Worm (Caenorhabditis elegans): ENCODE results near the gene K02D10.8.

K02D10.8 gene

ce11 chrIII:8786077-8786476 lies at the start of gene K02D10.8:
TSS of gene K02D10.8 (plus strand) at chrIII:8786377.
- no peak for TF ChIP-seq lin-13 (GFP tag; optimal IDR thresholded peaks at IDR 0.05)
- no peak for TF ChIP-seq ztf-11 (tag; optimal IDR thresholded peaks at IDR 0.05)

ce11 chrIII:8737391-8737790 lies 48.8 kb upstream of the K02D10.8 start:
- no peak for TF ChIP-seq sma-3 (GFP tag; optimal IDR thresholded peaks at IDR 0.05)
- peak; percentile 12 for TF ChIP-seq C34F6.9 (tag; optimal IDR thresholded peaks at IDR 0.05)
- no peak for TF ChIP-seq nhr-77 (tag; optimal IDR thresholded peaks at IDR 0.05)
- no peak for TF ChIP-seq R02D3.7 (tag; optimal IDR thresholded peaks at IDR 0.05)

- no peak for TF ChIP-seq gmeb-1 (tag; optimal IDR thresholded peaks at IDR 0.05)
- TF ChIP-seq unc-39 (tag; optimal IDR thresholded peaks at IDR 0.05) = no peak
- no peak for TF ChIP-seq C34F6.9 (tag; optimal IDR thresholded peaks at IDR 0.05)
Observed at ce11 chrIII:8738289-8738688, 47.9 kb upstream of the K02D10.8 start.

ce11 chrIII:8739126-8739525 lies 47.1 kb upstream of the K02D10.8 start:
- TF ChIP-seq mab-5 (tag; optimal IDR thresholded peaks at IDR 0.05) = no peak
- no peak for TF ChIP-seq ztf-11 (tag; optimal IDR thresholded peaks at IDR 0.05)
- peak; percentile 47 for TF ChIP-seq blmp-1 (tag; optimal IDR thresholded peaks at IDR 0.05; ENCODE audit: insufficient read depth)
- TF ChIP-seq nhr-12 (tag; optimal IDR thresholded peaks at IDR 0.05) = no peak
- TF ChIP-seq fos-1 (tag; optimal IDR thresholded peaks at IDR 0.05) = peak; percentile 95
- TF ChIP-seq mdl-1 (tag; optimal IDR thresholded peaks at IDR 0.05) = peak; percentile 46 to 78
- TF ChIP-seq sem-4 (tag; optimal IDR thresholded peaks at IDR 0.05) = peak; percentile 23
- peak; percentile 73 for TF ChIP-seq gmeb-1 (tag; optimal IDR thresholded peaks at IDR 0.05)
- TF ChIP-seq nhr-129 (tag; optimal IDR thresholded peaks at IDR 0.05) = peak; percentile 37
- peak; percentile 88 for TF ChIP-seq nhr-25 (tag; optimal IDR thresholded peaks at IDR 0.05)
- peak; percentile 79 for TF ChIP-seq sma-3 (GFP tag; optimal IDR thresholded peaks at IDR 0.05)
- peak; percentile 75 for TF ChIP-seq nhr-21 (tag; optimal IDR thresholded peaks at IDR 0.05)
- TF ChIP-seq sma-9 (GFP tag; optimal IDR thresholded peaks at IDR 0.05) = peak; percentile 95
- TF ChIP-seq sma-9 (tag; optimal IDR thresholded peaks at IDR 0.05) = no peak
- no peak for TF ChIP-seq skn-1 (tag; optimal IDR thresholded peaks at IDR 0.05)
- TF ChIP-seq lsy-2 (tag; optimal IDR thresholded peaks at IDR 0.05) = peak in 1 of 2 experiments; percentile 32
- no peak for TF ChIP-seq dmd-4 (tag; optimal IDR thresholded peaks at IDR 0.05)
- no peak for TF ChIP-seq unc-62 (GFP tag; optimal IDR thresholded peaks at IDR 0.05)
- peak; percentile 84 for TF ChIP-seq crh-2 (tag; optimal IDR thresholded peaks at IDR 0.05)
- no peak for TF ChIP-seq Y55F3AM.14 (GFP tag; optimal IDR thresholded peaks at IDR 0.05)
- TF ChIP-seq F13H6.1 (tag; optimal IDR thresholded peaks at IDR 0.05) = peak; percentile 54
- no peak for TF ChIP-seq lin-39 (tag; optimal IDR thresholded peaks at IDR 0.05)

- TF ChIP-seq nhr-21 (tag; optimal IDR thresholded peaks at IDR 0.05) (no peak), unc-62 (GFP tag; optimal IDR thresholded peaks at IDR 0.05) (no peak), ztf-4 (tag; optimal IDR thresholded peaks at IDR 0.05) (peak; percentile 32), C34F6.9 (tag; optimal IDR thresholded peaks at IDR 0.05) (peak; percentile 40), nhr-25 (tag; optimal IDR thresholded peaks at IDR 0.05) (no peak), lsy-2 (tag; optimal IDR thresholded peaks at IDR 0.05) (peak in 1 of 2 experiments; percentile 26), aly-2 (tag; optimal IDR thresholded peaks at IDR 0.05) (no peak), nhr-129 (tag; optimal IDR thresholded peaks at IDR 0.05) (peak; percentile 68)
Observed at ce11 chrIII:8739786-8740185, 46.4 kb upstream of the K02D10.8 start.

ce11 chrIII:8741276-8741860 lies 44.8 kb upstream of the K02D10.8 start, which contains the start of gene pdhk-2:
TSS of gene pdhk-2 (minus strand) at chrIII:8741412.
- TF ChIP-seq ama-1 (optimal IDR thresholded peaks at IDR 0.05) (peak; percentile 45), snpc-4 (tag; optimal IDR thresholded peaks at IDR 0.05) (peak; percentile 61), blmp-1 (tag; optimal IDR thresholded peaks at IDR 0.05; ENCODE audit: insufficient read depth) (peak; percentile 47), R02D3.7 (tag; optimal IDR thresholded peaks at IDR 0.05) (peak; percentile 71), unc-39 (tag; optimal IDR thresholded peaks at IDR 0.05) (no peak), mdl-1 (tag; optimal IDR thresholded peaks at IDR 0.05) (peak in 1 of 2 experiments; percentile 66), Y55F3AM.14 (GFP tag; optimal IDR thresholded peaks at IDR 0.05) (peak; percentile 65), egl-27 (tag; optimal IDR thresholded peaks at IDR 0.05) (peak; percentile 87), lin-11 (tag; optimal IDR thresholded peaks at IDR 0.05) (peak; percentile 92), nhr-237 (tag; optimal IDR thresholded peaks at IDR 0.05) (no peak), gmeb-1 (tag; optimal IDR thresholded peaks at IDR 0.05) (peak; percentile 99), lin-39 (tag; optimal IDR thresholded peaks at IDR 0.05) (no peak), unc-55 (GFP tag; optimal IDR thresholded peaks at IDR 0.05) (peak; percentile 99), nhr-10 (tag; optimal IDR thresholded peaks at IDR 0.05) (peak; percentile 75), ztf-1 (GFP tag; conservative IDR thresholded peaks at IDR 0.05) (no peak), nhr-129 (tag; optimal IDR thresholded peaks at IDR 0.05) (peak; percentile 92), fos-1 (tag; optimal IDR thresholded peaks at IDR 0.05) (peak; percentile 89), nhr-23 (tag; optimal IDR thresholded peaks at IDR 0.05) (no peak), crh-2 (tag; optimal IDR thresholded peaks at IDR 0.05) (peak; percentile 95), lin-13 (GFP tag; optimal IDR thresholded peaks at IDR 0.05) (peak; percentile 92), nhr-25 (tag; optimal IDR thresholded peaks at IDR 0.05) (peak; percentile 93), C34F6.9 (tag; optimal IDR thresholded peaks at IDR 0.05) (peak; percentile 98), dmd-4 (tag; optimal IDR thresholded peaks at IDR 0.05) (no peak), nhr-11 (tag; optimal IDR thresholded peaks at IDR 0.05) (no peak), sma-9 (GFP tag; optimal IDR thresholded peaks at IDR 0.05) (peak; percentile 95), sma-9 (tag; optimal IDR thresholded peaks at IDR 0.05) (no peak), mab-5 (tag; optimal IDR thresholded peaks at IDR 0.05) (peak; percentile 92), lsy-2 (tag; optimal IDR thresholded peaks at IDR 0.05) (peak; percentile 92 to 96), alr-1 (tag; optimal IDR thresholded peaks at IDR 0.05) (no peak)

Data from whole organism, L2 larva.